Fruit fly (Drosophila melanogaster): ENCODE measurements around the gene Bhmt.

The Bhmt gene

DNA sequence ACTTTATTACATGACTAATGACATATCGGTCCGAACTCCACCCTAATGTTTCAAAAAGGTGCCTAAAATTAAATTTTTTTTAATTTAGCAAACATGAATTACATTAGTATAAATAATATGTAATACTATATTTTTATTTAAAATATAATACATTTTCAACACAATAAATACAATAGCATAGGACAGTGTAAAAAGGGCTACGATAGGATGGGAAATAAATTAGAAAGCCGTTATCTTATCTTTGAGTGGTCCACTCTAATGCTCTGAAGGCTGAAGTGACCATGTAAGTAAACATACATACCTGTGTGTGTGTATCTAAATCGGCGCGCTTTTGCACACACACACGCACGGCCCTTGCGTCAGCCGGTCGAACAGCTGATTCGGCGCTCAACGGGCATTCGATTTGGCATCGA, 45.9 kb upstream of the Bhmt start, which contains the start of gene CG31793 (continued):
- no peak for TF ChIP-seq CG8319 (GFP tag; optimal IDR thresholded peaks at IDR 0.05)
- no peak for TF ChIP-seq CG6854 (GFP tag; optimal IDR thresholded peaks at IDR 0.05)
- TF ChIP-seq CG10631 (GFP tag; optimal IDR thresholded peaks at IDR 0.05), result peak; percentile 49
- no peak for TF ChIP-seq Eip75B (GFP tag; optimal IDR thresholded peaks at IDR 0.05)
- peak; percentile 34 for TF ChIP-seq topi (GFP tag; optimal IDR thresholded peaks at IDR 0.05)

DNA sequence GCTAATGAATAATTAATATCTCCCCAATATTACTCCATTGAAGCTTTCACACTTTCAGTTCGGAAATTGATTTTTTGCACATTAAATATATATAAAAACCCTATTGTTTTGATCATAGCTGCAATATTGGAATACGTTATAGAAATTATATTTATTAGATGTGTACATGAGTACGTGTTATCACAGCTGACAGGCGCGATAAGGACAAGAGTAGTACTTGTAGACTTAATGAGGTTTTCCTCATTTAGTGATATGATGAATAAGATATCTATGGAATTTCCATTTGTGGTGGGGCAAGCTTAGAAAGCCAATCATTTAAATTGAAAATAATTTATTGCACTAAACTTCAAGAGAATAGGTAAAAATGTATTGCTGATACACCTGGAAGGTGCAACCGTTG, 45.4 kb upstream of the Bhmt start:
- no peak for TF ChIP-seq CG11294 (GFP tag; IDR thresholded peaks at IDR 0.05)
- no peak for TF ChIP-seq acj6 (GFP tag; optimal IDR thresholded peaks at IDR 0.05)
- TF ChIP-seq CG10669 (GFP tag; optimal IDR thresholded peaks at IDR 0.05), result no peak
- TF ChIP-seq salr (GFP tag; optimal IDR thresholded peaks at IDR 0.05), result no peak
- TF ChIP-seq Smox (GFP tag; optimal IDR thresholded peaks at IDR 0.05), result no peak
- no peak for TF ChIP-seq Hr39 (GFP tag; optimal IDR thresholded peaks at IDR 0.05)
- TF ChIP-seq Lpt (GFP tag; optimal IDR thresholded peaks at IDR 0.05), result no peak
- TF ChIP-seq Eip75B (GFP tag; optimal IDR thresholded peaks at IDR 0.05), result no peak
- no peak for TF ChIP-seq pdm3 (GFP tag; optimal IDR thresholded peaks at IDR 0.05)
- TF ChIP-seq Hr4 (GFP tag; optimal IDR thresholded peaks at IDR 0.05), result no peak

DNA sequence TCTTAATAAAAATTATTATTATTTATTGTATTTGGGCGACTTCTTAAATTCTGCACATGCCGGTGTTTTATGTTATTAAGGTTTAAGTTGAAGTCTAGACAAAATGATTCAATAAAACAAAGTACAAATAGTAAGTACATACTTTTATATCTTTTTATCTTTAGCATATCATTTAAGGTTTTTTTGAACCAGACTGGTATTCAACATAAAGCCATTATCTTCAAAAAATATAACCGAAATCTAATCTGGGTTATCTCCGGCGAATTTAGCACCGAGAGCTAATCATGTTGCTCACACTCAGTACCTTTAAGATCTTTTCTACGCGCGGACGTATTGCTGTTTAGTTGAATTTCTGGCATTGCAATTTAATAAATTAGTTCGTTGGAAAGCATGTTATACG, 40.0 kb upstream of the Bhmt start, which contains the start of gene CG31792:
Gene CG31792, plus strand, starts transcription at position 301 of the 400 bp plus-strand sequence.
- TF ChIP-seq CG3919 (GFP tag; optimal IDR thresholded peaks at IDR 0.05) (no peak), salr (GFP tag; optimal IDR thresholded peaks at IDR 0.05) (no peak), dac (GFP tag; optimal IDR thresholded peaks at IDR 0.05) (no peak), fkh (GFP tag; optimal IDR thresholded peaks at IDR 0.05) (no peak), achi (GFP tag; optimal IDR thresholded peaks at IDR 0.05) (no peak), ss (GFP tag; optimal IDR thresholded peaks at IDR 0.05) (no peak), Eip75B (GFP tag; optimal IDR thresholded peaks at IDR 0.05) (no peak), CG6276 (GFP tag; optimal IDR thresholded peaks at IDR 0.05) (no peak)

DNA sequence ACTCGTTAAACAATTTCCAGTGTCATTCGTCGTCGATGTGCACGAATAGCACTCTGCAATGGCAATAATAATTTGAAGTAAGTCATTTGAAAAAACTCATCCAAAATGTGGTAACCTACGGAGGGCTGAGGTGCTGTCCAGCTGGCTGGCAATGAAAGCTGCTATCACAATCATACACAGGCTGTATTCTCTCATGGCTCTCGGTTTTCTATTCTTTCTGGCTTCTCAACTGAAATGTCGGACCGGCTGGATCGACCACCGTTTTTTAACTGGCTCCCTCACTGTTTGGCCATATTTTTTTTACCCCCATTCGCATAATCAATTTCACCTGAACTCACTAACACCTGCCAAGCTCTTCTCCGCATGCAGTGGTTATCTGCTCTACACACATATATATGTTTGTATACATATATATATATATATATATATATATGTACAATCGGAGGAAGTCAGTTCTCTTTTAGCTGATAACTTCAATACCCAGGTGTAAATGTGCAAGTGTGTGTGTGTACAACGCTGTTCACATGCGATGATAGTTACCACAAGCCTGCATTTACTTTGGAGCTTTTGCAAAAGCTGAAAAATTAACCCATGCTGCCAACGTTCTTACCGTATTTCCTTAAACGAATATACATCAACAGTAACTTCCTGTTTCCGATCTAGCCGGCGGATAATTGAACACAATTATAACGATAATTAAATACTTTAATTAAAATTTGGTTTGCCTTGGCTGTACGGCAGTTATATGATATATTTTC, 38.7 kb upstream of the Bhmt start, which contains the start of gene CG10650:
Gene CG10650, minus strand, starts transcription at position 275 of the 758 bp plus-strand sequence.
- TF ChIP-seq dsx (GFP tag; optimal IDR thresholded peaks at IDR 0.05; ENCODE audit: poor library complexity, severe bottlenecking), result no peak
- no peak for TF ChIP-seq spab (GFP tag; optimal IDR thresholded peaks at IDR 0.05)
- TF ChIP-seq CG3032 (tag; optimal IDR thresholded peaks at IDR 0.05), result no peak
- TF ChIP-seq Met (GFP tag; optimal IDR thresholded peaks at IDR 0.05), result no peak
- TF ChIP-seq Eip78C (GFP tag), result peak; percentile 9
- no peak for TF ChIP-seq topi (GFP tag; optimal IDR thresholded peaks at IDR 0.05)
- TF ChIP-seq CG6792 (GFP tag; optimal IDR thresholded peaks at IDR 0.05), result no peak
- TF ChIP-seq vri (GFP tag; optimal IDR thresholded peaks at IDR 0.05), result peak; percentile 78
- no peak for TF ChIP-seq CG3919 (GFP tag; optimal IDR thresholded peaks at IDR 0.05)
- TF ChIP-seq CG6276 (GFP tag; optimal IDR thresholded peaks at IDR 0.05), result no peak

DNA sequence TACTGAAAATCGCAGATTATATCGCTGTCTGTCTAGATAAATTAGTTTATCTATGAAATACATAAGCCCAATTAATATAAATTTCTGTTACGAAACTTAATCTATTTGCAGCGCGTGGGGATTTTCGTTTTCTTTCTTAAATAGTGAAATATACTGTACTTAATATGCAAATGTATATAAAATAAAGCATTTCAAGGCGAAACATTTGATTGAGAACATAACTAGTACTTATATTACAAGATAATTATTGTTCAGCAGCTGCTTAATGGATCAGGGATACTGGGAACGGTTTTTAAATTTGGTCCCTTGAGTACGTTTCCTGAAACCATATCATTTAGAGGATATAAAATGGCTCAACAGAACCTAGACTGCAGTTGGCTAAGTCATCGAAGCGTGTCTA, 35.1 kb upstream of the Bhmt start, which contains the start of gene CG46465:
Gene CG46465, plus strand, starts transcription at position 301 of the 400 bp plus-strand sequence.
- TF ChIP-seq Hr4 (GFP tag; optimal IDR thresholded peaks at IDR 0.05), result no peak
- no peak for TF ChIP-seq CG15336 (GFP tag; IDR thresholded peaks at IDR 0.05)
- TF ChIP-seq spab (GFP tag; optimal IDR thresholded peaks at IDR 0.05), result no peak
- no peak for TF ChIP-seq dac (GFP tag; optimal IDR thresholded peaks at IDR 0.05)
- no peak for TF ChIP-seq cyc (GFP tag; optimal IDR thresholded peaks at IDR 0.05)
- TF ChIP-seq CG9139 (GFP tag; optimal IDR thresholded peaks at IDR 0.05), result no peak
- no peak for TF ChIP-seq lz (GFP tag; optimal IDR thresholded peaks at IDR 0.05)
- no peak for TF ChIP-seq svp (GFP tag)
- no peak for TF ChIP-seq net (GFP tag; optimal IDR thresholded peaks at IDR 0.05)
- no peak for TF ChIP-seq CG10669 (GFP tag; optimal IDR thresholded peaks at IDR 0.05)
